Worm (Caenorhabditis elegans) whole organism, midembryonic: ENCODE data around the gene F40F8.4.

Experiments
- flt-1 ChIP-seq: fragments of 200-800 bp; sonication (Bioruptor generic); IDR thresholded peaks from 2 replicates; pipeline ENCODE4 v1.3.6; 2022; ENCODE audit warnings: missing genetic modification characterization, missing compliant biosample characterization
- ztf-29 ChIP-seq: fragments of 200-800 bp; sonication (Bioruptor generic); IDR thresholded peaks from 2 replicates; pipeline ENCODE4 v1.3.6; 2022; ENCODE audit warnings: missing genetic modification reagents, missing genetic modification characterization, missing compliant biosample characterization

DNA sequence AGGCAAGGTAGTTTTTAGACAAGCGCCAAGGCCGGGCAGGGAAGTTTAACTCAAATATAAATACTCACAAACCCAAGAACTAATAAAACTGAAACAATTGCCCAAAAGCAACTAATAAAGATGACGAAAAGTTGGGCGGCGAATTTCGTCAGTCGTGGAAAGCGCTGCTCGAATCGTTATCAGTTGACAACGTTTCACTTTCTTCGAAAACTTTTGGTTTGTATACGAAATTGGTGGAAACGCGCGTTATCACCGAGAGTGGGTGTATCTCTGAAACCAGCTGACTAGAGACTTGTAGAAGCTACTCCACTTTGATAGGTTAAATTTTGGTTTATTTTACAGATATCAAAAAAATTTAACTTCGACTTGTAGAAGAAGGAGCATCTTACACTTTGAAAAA, 13.0 kb upstream of the F40F8.4 start:
- TF ChIP-seq ztf-29 (GFP tag; lab: Robert Waterston, UW): no peak
- TF ChIP-seq flt-1 (GFP tag; lab: Robert Waterston, UW): no peak
